Fruit fly (Drosophila melanogaster): ENCODE results near the gene zpg.

The zpg gene

DNA sequence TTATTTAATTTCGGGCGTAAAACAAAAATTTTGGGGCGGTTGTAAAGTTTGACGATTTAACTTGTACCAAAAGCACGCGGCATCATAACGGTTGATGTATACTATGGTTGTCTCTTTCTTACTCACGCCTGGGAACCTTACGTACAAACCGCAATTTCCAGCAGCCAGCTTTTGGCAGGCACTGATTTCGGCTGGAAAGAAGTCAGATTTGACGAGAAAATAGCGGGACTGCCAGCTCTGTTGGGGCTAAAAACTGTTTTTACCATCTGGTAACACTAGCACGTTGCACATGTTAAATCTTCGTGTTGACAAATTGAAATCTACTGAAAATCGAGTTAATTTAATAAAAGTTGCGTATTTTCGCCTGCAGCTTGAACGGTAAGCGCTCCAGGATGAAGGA is at the start of gene zpg (continued):
- TF ChIP-seq dmrt99B (tag; optimal IDR thresholded peaks at IDR 0.05) (no peak), Drgx (GFP tag; IDR thresholded peaks at IDR 0.05) (no peak), otp (GFP tag; IDR thresholded peaks at IDR 0.05) (no peak), CTCF (GFP tag; optimal IDR thresholded peaks at IDR 0.05) (no peak), CG4707 (GFP tag; optimal IDR thresholded peaks at IDR 0.05) (no peak), HHEX (GFP tag; optimal IDR thresholded peaks at IDR 0.05) (no peak), fd64A (GFP tag; optimal IDR thresholded peaks at IDR 0.05) (no peak), maf-S (GFP tag; optimal IDR thresholded peaks at IDR 0.05) (no peak), CG15011 (GFP tag; optimal IDR thresholded peaks at IDR 0.05) (no peak), Ada2b (GFP tag; IDR thresholded peaks at IDR 0.05) (no peak), sqz (GFP tag; optimal IDR thresholded peaks at IDR 0.05) (no peak), Doc2 (GFP tag; IDR thresholded peaks at IDR 0.05) (no peak), fd3F (GFP tag; optimal IDR thresholded peaks at IDR 0.05) (no peak), sima (GFP tag; optimal IDR thresholded peaks at IDR 0.05) (no peak), Med (GFP tag) (peak; percentile 93), PHDP (tag; optimal IDR thresholded peaks at IDR 0.05) (no peak), crp (GFP tag; optimal IDR thresholded peaks at IDR 0.05) (peak in 1 of 2 experiments; percentile 44), Camta (GFP tag; optimal IDR thresholded peaks at IDR 0.05) (no peak), CG17912 (GFP tag; optimal IDR thresholded peaks at IDR 0.05) (peak; percentile 39), CG3995 (GFP tag; optimal IDR thresholded peaks at IDR 0.05) (no peak), CG10959 (GFP tag; IDR thresholded peaks at IDR 0.05) (no peak), knrl (GFP tag; IDR thresholded peaks at IDR 0.05; ENCODE audit: partially characterized antibody) (peak; percentile 69), HLHmδ (GFP tag; optimal IDR thresholded peaks at IDR 0.05) (no peak), Hr39 (optimal IDR thresholded peaks at IDR 0.05) (no peak), GATAe (GFP tag; conservative IDR thresholded peaks at IDR 0.05) (no peak), CG10147 (GFP tag; optimal IDR thresholded peaks at IDR 0.05) (no peak), grn (GFP tag; optimal IDR thresholded peaks at IDR 0.05) (no peak), CG12104 (GFP tag; optimal IDR thresholded peaks at IDR 0.05) (no peak), CG12071 (GFP tag; optimal IDR thresholded peaks at IDR 0.05) (no peak), Oli (tag; optimal IDR thresholded peaks at IDR 0.05) (no peak), CG33557 (GFP tag; optimal IDR thresholded peaks at IDR 0.05) (no peak), CG4820 (GFP tag; optimal IDR thresholded peaks at IDR 0.05) (no peak), so (GFP tag; IDR thresholded peaks at IDR 0.05) (no peak), gt (GFP tag; IDR thresholded peaks at IDR 0.05) (no peak), Six4 (GFP tag; optimal IDR thresholded peaks at IDR 0.05) (no peak), Meics (GFP tag; optimal IDR thresholded peaks at IDR 0.05) (peak; percentile 5), Jarid2 (GFP tag; optimal IDR thresholded peaks at IDR 0.05) (peak; percentile 26), Doc3 (GFP tag; IDR thresholded peaks at IDR 0.05; ENCODE audit: partially characterized antibody) (no peak), CG13424 (tag; optimal IDR thresholded peaks at IDR 0.05) (no peak), CG4360 (GFP tag; IDR thresholded peaks at IDR 0.05) (no peak), sr (GFP tag; IDR thresholded peaks at IDR 0.05) (no peak), Hmx (GFP tag; optimal IDR thresholded peaks at IDR 0.05) (no peak), Antp (GFP tag; optimal IDR thresholded peaks at IDR 0.05) (no peak), CG18262 (tag; optimal IDR thresholded peaks at IDR 0.05) (no peak), HLH3B (GFP tag; IDR thresholded peaks at IDR 0.05) (no peak), CG17361 (GFP tag; IDR thresholded peaks at IDR 0.05) (no peak), YL-1 (GFP tag; optimal IDR thresholded peaks at IDR 0.05) (peak; percentile 71), CG1024 (GFP tag; IDR thresholded peaks at IDR 0.05) (no peak), Atf3 (GFP tag; optimal IDR thresholded peaks at IDR 0.05) (no peak), CG3838 (GFP tag; optimal IDR thresholded peaks at IDR 0.05) (no peak), trem (tag; optimal IDR thresholded peaks at IDR 0.05) (peak; percentile 59), HLH4C (GFP tag; IDR thresholded peaks at IDR 0.05; ENCODE audit: partially characterized antibody) (peak; percentile 37; the same call in 1 of the 3 replicates), Rfx (GFP tag; IDR thresholded peaks at IDR 0.05) (peak; percentile 56)

Data from whole organism, embryonic.